Fruit fly (Drosophila melanogaster) whole organism: ENCODE results near the gene dmrt99B.

ENCODE experiments used
- CG8478 ChIP-seq: fragments of >200 bp; optimal IDR thresholded peaks from 2 replicates; lab custom pipeline; 2018; ENCODE audit warnings: inconsistent platforms
- Dll ChIP-seq: fragments of >200 bp; optimal IDR thresholded peaks from 2 replicates; lab custom pipeline; 2017
- EcR ChIP-seq, 2 experiments: fragments of >200 bp; optimal IDR thresholded peaks; 2 replicates each; lab custom pipeline; 2017; ENCODE audit warnings: missing biosample characterization in 2 of 2, missing genetic modification characterization in 2 of 2, missing genetic modification reagents in 2 of 2
- pan ChIP-seq: fragments of >200 bp; optimal IDR thresholded peaks from 2 replicates; lab custom pipeline; 2017
- psq ChIP-seq: fragments of >200 bp; optimal IDR thresholded peaks from 2 replicates; lab custom pipeline; 2017
- usp ChIP-seq: fragments of >200 bp; optimal IDR thresholded peaks from 2 replicates; lab custom pipeline; 2017; ENCODE audit warnings: missing biosample characterization, missing genetic modification characterization, mixed read lengths

dmrt99B gene

DNA sequence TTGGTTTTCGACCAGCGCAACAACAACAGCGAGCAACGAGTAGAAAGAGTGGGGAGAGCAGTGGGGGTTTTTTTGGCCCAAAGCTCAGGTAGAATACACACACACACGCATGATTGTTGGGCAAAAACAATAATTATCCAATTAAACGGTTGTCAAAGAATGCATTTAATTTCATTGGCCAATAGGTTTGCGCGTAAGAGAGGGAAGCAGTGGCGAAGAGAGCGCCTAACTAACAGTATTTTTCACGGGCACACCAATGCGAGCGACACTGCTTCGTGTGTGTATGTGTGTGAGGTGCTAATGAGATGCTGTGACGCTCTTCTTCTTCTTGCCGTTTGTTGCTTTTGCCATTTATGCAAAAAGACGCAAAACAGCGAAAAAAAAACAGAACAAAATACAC lies 33.9 kb downstream of the dmrt99B start:
- no peak for TF ChIP-seq pan (lab: Kevin White, UChicago)
- TF ChIP-seq psq (lab: Kevin White, UChicago) = no peak
- TF ChIP-seq Dll (lab: Kevin White, UChicago) = peak; percentile 52
- TF ChIP-seq EcR (GFP tag; optimal IDR thresholded peaks at IDR 0.05; lab: Kevin White, UChicago) = no peak
- TF ChIP-seq CG8478 = no peak
- no peak for TF ChIP-seq usp

dm6 chr3R:29736678-29737093 lies 44.3 kb downstream of the dmrt99B start, which contains the start of the genes CG7601 and CIA30:
Gene CG7601, minus strand, starts transcription at chr3R:29736745.
Gene CIA30, plus strand, starts transcription at chr3R:29736965.
- TF ChIP-seq psq (lab: Kevin White, UChicago) (no peak), Dll (lab: Kevin White, UChicago) (no peak), EcR (GFP tag; optimal IDR thresholded peaks at IDR 0.05; lab: Kevin White, UChicago) (no peak), CG8478 (no peak), pan (lab: Kevin White, UChicago) (no peak), usp (no peak)

dm6 chr3R:29737891-29738290 lies 45.5 kb downstream of the dmrt99B start, which contains the start of gene Gnpnat:
Gene Gnpnat, plus strand, starts transcription at chr3R:29738275.
- TF ChIP-seq EcR (GFP tag; optimal IDR thresholded peaks at IDR 0.05; lab: Kevin White, UChicago) = no peak
- TF ChIP-seq psq (lab: Kevin White, UChicago) = no peak
- no peak for TF ChIP-seq usp
- no peak for TF ChIP-seq CG8478
- TF ChIP-seq Dll (lab: Kevin White, UChicago) = no peak
- no peak for TF ChIP-seq pan (lab: Kevin White, UChicago)

- TF ChIP-seq pan (lab: Kevin White, UChicago) = no peak
- TF ChIP-seq usp = no peak
- no peak for TF ChIP-seq EcR (GFP tag; optimal IDR thresholded peaks at IDR 0.05; lab: Kevin White, UChicago)
- no peak for TF ChIP-seq psq (lab: Kevin White, UChicago)
- TF ChIP-seq CG8478 = no peak
- TF ChIP-seq Dll (lab: Kevin White, UChicago) = no peak
Observed at dm6 chr3R:29740078-29740477, 47.7 kb downstream of the dmrt99B start.

- TF ChIP-seq usp = no peak
- TF ChIP-seq CG8478 = no peak
- TF ChIP-seq EcR (GFP tag; optimal IDR thresholded peaks at IDR 0.05; lab: Kevin White, UChicago) = no peak
- no peak for TF ChIP-seq Dll (lab: Kevin White, UChicago)
- TF ChIP-seq psq (lab: Kevin White, UChicago) = no peak
Observed at dm6 chr3R:29745056-29745455, 52.7 kb downstream of the dmrt99B start, which contains the start of the genes Wdr24 and IntS11. Gene Wdr24, minus strand, starts transcription at chr3R:29745092. Gene IntS11, plus strand, starts transcription at chr3R:29745337.
